Fruit fly (Drosophila melanogaster) whole organism, pupa: Measurements from ENCODE around the gene CG8673.

ENCODE experiments used
- CG10348 ChIP-seq: fragments of 200-800 bp; sonication (Bioruptor generic); IDR thresholded peaks from 2 replicates; pipeline ENCODE4 v1.3.6; 2022; ENCODE audit warnings: missing biosample characterization, missing genetic modification characterization
- CG12605 ChIP-seq: fragments of 200-800 bp; sonication (Bioruptor generic); IDR thresholded peaks from 2 replicates; pipeline ENCODE4 v1.3.6; 2022; ENCODE audit warnings: missing biosample characterization, missing genetic modification characterization
- CG13204 ChIP-seq: fragments of 200-800 bp; sonication (Bioruptor generic); optimal IDR thresholded peaks from 2 replicates; lab custom pipeline; 2018; ENCODE audit warnings: missing biosample characterization, mild to moderate bottlenecking, missing genetic modification characterization, moderate library complexity
- CG14655 ChIP-seq: fragments of 200-800 bp; sonication (Bioruptor generic); optimal IDR thresholded peaks from 3 replicates; lab custom pipeline; 2017; ENCODE audit warnings: mild to moderate bottlenecking, missing biosample characterization, missing genetic modification reagents, missing genetic modification characterization
- CG15710 ChIP-seq: fragments of 200-800 bp; sonication (Bioruptor generic); optimal IDR thresholded peaks from 2 replicates; lab custom pipeline; 2018; ENCODE audit warnings: missing biosample characterization, mild to moderate bottlenecking, missing genetic modification characterization, moderate library complexity
- CG17806 ChIP-seq: fragments of 200-800 bp; sonication (Bioruptor generic); optimal IDR thresholded peaks from 2 replicates; lab custom pipeline; 2018; ENCODE audit warnings: missing biosample characterization, mild to moderate bottlenecking, missing genetic modification characterization, moderate library complexity
- CG32121 ChIP-seq: fragments of 200-800 bp; sonication (Bioruptor generic); IDR thresholded peaks from 2 replicates; pipeline ENCODE4 v1.3.6; 2022; ENCODE audit warnings: missing biosample characterization, missing genetic modification characterization
- CG34367 ChIP-seq: fragments of 200-800 bp; sonication (Bioruptor generic); optimal IDR thresholded peaks from 2 replicates; lab custom pipeline; 2018; ENCODE audit warnings: missing biosample characterization, mild to moderate bottlenecking, missing genetic modification characterization
- CG4496 ChIP-seq: fragments of 200-800 bp; sonication (Bioruptor generic); IDR thresholded peaks from 3 replicates; pipeline ENCODE4 v1.3.6; 2022; ENCODE audit warnings: missing biosample characterization, missing genetic modification characterization
- CG8159 ChIP-seq: fragments of 200-800 bp; sonication (Bioruptor generic); optimal IDR thresholded peaks from 3 replicates; lab custom pipeline; 2018; ENCODE audit warnings: missing biosample characterization, mild to moderate bottlenecking, missing genetic modification characterization, moderate library complexity
- CG8301 ChIP-seq: fragments of 200-800 bp; sonication (Bioruptor generic); optimal IDR thresholded peaks from 2 replicates; lab custom pipeline; 2018; ENCODE audit warnings: missing biosample characterization, mild to moderate bottlenecking, missing genetic modification characterization
- CG9948 ChIP-seq: fragments of 200-800 bp; sonication (Bioruptor generic); optimal IDR thresholded peaks from 2 replicates; lab custom pipeline; 2018; ENCODE audit warnings: missing biosample characterization, mild to moderate bottlenecking, missing genetic modification characterization, moderate library complexity
- D1 ChIP-seq: fragments of 200-800 bp; sonication (Bioruptor generic); optimal IDR thresholded peaks from 2 replicates; lab custom pipeline; 2018; ENCODE audit warnings: missing biosample characterization, mild to moderate bottlenecking, missing genetic modification characterization, moderate library complexity
- EcR ChIP-seq: fragments of 200-800 bp; sonication (Bioruptor generic); optimal IDR thresholded peaks from 3 replicates; lab custom pipeline; 2019; ENCODE audit warnings: missing biosample characterization, missing genetic modification characterization, mild to moderate bottlenecking, moderate library complexity, missing genetic modification reagents
- Ets98B ChIP-seq: fragments of 200-800 bp; sonication (Bioruptor generic); IDR thresholded peaks from 2 replicates; pipeline ENCODE4 v1.3.6; 2022; ENCODE audit warnings: missing biosample characterization, missing genetic modification characterization
- Pif1A ChIP-seq: fragments of 200-800 bp; sonication (Bioruptor generic); optimal IDR thresholded peaks from 3 replicates; lab custom pipeline; 2016; ENCODE audit warnings: missing biosample characterization, missing genetic modification characterization
- Pif1B ChIP-seq: fragments of 200-800 bp; sonication (Bioruptor generic); optimal IDR thresholded peaks from 3 replicates; lab custom pipeline; 2016; ENCODE audit warnings: missing biosample characterization, missing genetic modification characterization
- Snoo ChIP-seq: fragments of 200-800 bp; sonication (Bioruptor generic); optimal IDR thresholded peaks from 3 replicates; lab custom pipeline; 2017; ENCODE audit warnings: missing biosample characterization, mild to moderate bottlenecking, missing genetic modification characterization, inconsistent platforms
- fd96Ca ChIP-seq: fragments of 200-800 bp; sonication (Bioruptor generic); IDR thresholded peaks from 3 replicates; pipeline ENCODE4 v1.3.6; 2022; ENCODE audit warnings: missing biosample characterization, missing genetic modification characterization
- gl ChIP-seq: fragments of 200-800 bp; sonication (Bioruptor generic); optimal IDR thresholded peaks from 2 replicates; lab custom pipeline; 2018; ENCODE audit warnings: missing biosample characterization, mild to moderate bottlenecking, missing genetic modification characterization
- rn ChIP-seq: fragments of 200-800 bp; sonication (Bioruptor generic); IDR thresholded peaks from 2 replicates; pipeline ENCODE4 v1.3.6; 2022; ENCODE audit warnings: missing biosample characterization, missing genetic modification characterization

The CG8673 gene

DNA sequence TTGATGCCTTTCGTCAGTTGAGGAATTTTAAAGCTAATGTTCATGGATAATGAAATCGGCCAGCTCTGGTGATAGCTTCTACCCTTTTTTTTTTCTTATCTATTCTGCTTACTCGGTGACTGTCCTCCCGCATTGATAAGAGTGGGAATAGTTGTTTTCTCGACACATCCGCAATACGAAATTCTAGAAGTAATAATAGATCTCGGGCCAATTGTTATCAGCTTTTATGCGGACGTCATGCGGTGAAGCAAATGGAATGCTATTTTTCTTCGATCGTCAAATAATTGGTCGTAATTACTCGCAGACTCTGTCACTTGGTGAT is 36.7 kb upstream of the CG8673 start:
- TF ChIP-seq Pif1A (GFP tag; lab: Kevin White, UChicago) (no peak), fd96Ca (GFP tag; lab: Robert Waterston, UW) (no peak), Ets98B (GFP tag; lab: Robert Waterston, UW) (no peak), CG9948 (tag; lab: Kevin White, UChicago) (no peak), EcR (peak; percentile 5), CG8301 (tag; lab: Kevin White, UChicago) (no peak), CG13204 (no peak)
- TF ChIP-seq, all 21 proteins: peak for 1

DNA sequence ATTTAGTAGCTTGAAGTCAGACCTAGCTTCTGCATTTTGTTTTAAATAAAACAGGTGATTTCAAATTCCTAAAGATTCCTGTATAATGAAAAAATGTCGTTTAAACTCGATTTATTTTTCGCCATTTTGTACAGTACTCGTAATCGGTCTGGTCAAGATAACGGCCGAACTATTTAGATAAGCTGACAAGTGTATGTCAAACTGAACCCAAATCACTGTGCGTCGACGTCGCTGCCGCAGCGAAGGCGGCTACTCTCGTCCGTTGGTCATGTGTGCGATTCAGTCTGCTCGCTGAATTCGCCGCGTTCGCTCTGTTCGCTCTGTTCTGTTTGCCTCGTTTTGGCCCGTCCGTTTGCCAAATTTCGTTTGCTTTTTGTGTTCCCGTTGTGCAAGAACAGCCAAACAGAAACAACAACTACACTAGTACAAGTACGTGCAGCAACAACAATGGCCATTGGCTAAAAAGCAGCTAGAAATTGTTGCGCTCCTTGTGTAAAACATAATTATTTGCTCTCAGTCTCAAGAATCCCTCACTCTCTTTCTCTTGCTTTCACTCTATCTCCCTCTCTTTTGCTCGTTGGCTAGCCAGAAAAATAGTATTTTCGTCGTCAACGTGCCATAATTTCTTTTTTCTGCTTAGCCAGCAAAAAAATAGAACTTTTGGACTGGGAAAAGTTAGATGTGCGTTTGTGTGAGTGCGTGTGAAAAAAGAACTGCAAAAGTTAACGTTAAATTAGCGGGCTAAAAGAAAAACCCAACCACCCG is 35.9 kb upstream of the CG8673 start:
- TF ChIP-seq CG10348 (GFP tag; lab: Robert Waterston, UW), result no peak
- no peak for TF ChIP-seq CG17806 (tag; lab: Kevin White, UChicago)
- TF ChIP-seq fd96Ca (GFP tag; lab: Robert Waterston, UW), result no peak
- no peak for TF ChIP-seq CG13204
- TF ChIP-seq Ets98B (GFP tag; lab: Robert Waterston, UW), result peak; percentile 20; the same call in 1 of the 2 replicates
- TF ChIP-seq CG4496 (GFP tag; lab: Robert Waterston, UW), result peak; percentile 27; the same call in 1 of the 3 replicates
- TF ChIP-seq CG8301 (tag; lab: Kevin White, UChicago), result peak; percentile 23
- peak; percentile 19 for TF ChIP-seq CG14655
- TF ChIP-seq gl (tag; lab: Kevin White, UChicago), result no peak
- TF ChIP-seq rn (GFP tag; lab: Robert Waterston, UW), result no peak
- peak; percentile 36 for TF ChIP-seq Pif1A (GFP tag; lab: Kevin White, UChicago)
- TF ChIP-seq D1 (tag; lab: Kevin White, UChicago), result no peak
- TF ChIP-seq Snoo, result no peak
- TF ChIP-seq EcR, result no peak
- TF ChIP-seq Pif1B (GFP tag; lab: Kevin White, UChicago), result no peak
- no peak for TF ChIP-seq CG15710 (tag; lab: Kevin White, UChicago)
- no peak for TF ChIP-seq CG12605 (GFP tag; lab: Robert Waterston, UW)
- no peak for TF ChIP-seq CG34367 (tag; lab: Kevin White, UChicago)
- TF ChIP-seq CG9948 (tag; lab: Kevin White, UChicago), result no peak
- no peak for TF ChIP-seq CG8159 (tag; lab: Kevin White, UChicago)

DNA sequence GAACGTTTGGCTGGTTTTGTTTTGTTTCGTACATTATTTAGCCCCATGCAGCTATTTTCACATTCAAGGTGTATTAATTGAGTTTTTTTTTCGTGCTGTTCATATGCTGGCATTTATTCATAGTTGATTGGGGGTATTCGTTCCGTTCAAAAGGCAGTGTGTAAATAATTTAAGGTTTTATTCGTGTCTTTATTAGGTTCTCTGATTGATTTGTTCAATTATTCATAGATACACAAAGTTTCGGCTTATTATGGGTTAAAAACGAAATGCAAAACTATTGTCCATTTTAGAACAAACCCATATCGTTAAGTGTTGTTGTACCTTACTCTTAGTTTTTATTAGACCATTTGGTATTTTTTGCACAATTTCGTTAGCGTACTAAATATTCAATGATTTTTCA is 32.7 kb upstream of the CG8673 start:
- TF ChIP-seq CG8159 (tag; lab: Kevin White, UChicago) (no peak), CG34367 (tag; lab: Kevin White, UChicago) (no peak), CG14655 (no peak), Pif1B (GFP tag; lab: Kevin White, UChicago) (no peak), CG15710 (tag; lab: Kevin White, UChicago) (no peak), CG10348 (GFP tag; lab: Robert Waterston, UW) (no peak), EcR (no peak), Ets98B (GFP tag; lab: Robert Waterston, UW) (no peak), Snoo (no peak)
- TF ChIP-seq, all 21 proteins: peak for 0

DNA sequence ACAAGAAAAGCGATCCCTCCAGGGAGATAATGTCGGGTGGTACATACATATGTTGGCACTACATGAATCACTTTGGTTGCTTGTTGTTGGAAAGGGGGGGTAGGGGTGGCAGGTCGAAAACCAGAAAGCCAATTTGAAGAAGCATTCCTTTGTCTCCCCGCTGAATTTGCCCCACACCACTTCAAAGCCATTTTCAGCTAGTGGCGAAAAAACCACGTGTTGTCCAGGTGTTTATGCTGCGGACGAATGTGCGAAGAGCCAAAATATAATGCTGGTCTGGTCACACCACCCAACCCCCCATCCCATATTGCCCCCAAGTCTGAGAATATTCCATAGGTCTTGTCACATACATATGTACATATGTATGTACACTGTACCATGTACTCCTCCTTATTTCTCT is 32.2 kb upstream of the CG8673 start:
- TF ChIP-seq CG10348 (GFP tag; lab: Robert Waterston, UW), result no peak
- TF ChIP-seq CG34367 (tag; lab: Kevin White, UChicago), result no peak
- no peak for TF ChIP-seq Pif1B (GFP tag; lab: Kevin White, UChicago)
- no peak for TF ChIP-seq CG14655
- TF ChIP-seq fd96Ca (GFP tag; lab: Robert Waterston, UW), result no peak
- no peak for TF ChIP-seq CG17806 (tag; lab: Kevin White, UChicago)
- TF ChIP-seq Pif1A (GFP tag; lab: Kevin White, UChicago), result no peak
- no peak for TF ChIP-seq CG8159 (tag; lab: Kevin White, UChicago)
- no peak for TF ChIP-seq gl (tag; lab: Kevin White, UChicago)
- no peak for TF ChIP-seq CG32121
- no peak for TF ChIP-seq CG13204

DNA sequence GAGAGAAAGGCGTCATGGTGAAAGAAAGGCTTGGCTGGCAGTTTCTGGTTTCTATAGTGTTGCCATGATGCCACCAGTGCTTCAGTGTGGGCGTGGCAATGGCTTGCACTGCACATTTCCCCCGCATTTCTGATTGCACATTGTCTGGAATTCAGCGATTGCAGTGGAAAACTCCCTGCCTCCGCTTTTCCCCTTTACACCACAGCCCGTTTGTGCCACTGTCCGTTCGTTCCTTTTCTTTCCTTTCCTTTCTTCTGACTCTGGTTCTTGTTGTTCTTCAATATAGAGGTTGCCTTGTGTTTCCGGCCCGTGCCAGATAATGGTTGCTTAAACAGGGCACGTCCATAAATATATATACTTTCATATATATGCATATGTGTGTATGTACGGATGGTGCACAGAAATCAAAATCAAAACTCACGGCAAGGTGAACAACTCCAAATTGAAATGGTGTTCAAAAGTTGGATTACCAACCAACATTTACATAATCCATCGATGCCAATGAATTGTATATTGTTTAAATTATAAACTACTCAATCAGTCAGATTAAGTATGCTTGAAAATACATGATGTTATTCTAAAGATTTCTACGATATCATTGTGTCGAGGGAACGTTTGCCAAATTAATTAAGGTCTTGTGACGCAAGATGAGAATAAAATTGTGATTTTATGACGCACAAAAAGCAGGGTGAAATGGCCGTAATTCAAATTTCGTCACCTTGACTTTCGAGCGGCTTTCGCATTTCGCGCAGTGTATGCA is 30.8 kb upstream of the CG8673 start:
- TF ChIP-seq CG15710 (tag; lab: Kevin White, UChicago), result no peak
- no peak for TF ChIP-seq CG10348 (GFP tag; lab: Robert Waterston, UW)
- TF ChIP-seq CG12605 (GFP tag; lab: Robert Waterston, UW), result no peak
- TF ChIP-seq Snoo, result no peak
- no peak for TF ChIP-seq CG8301 (tag; lab: Kevin White, UChicago)
- TF ChIP-seq Ets98B (GFP tag; lab: Robert Waterston, UW), result peak; percentile 8; the same call in 1 of the 2 replicates
- no peak for TF ChIP-seq CG4496 (GFP tag; lab: Robert Waterston, UW)
- TF ChIP-seq Pif1A (GFP tag; lab: Kevin White, UChicago), result no peak
- no peak for TF ChIP-seq CG13204
- no peak for TF ChIP-seq D1 (tag; lab: Kevin White, UChicago)
- peak; percentile 40 for TF ChIP-seq CG8159 (tag; lab: Kevin White, UChicago)
- TF ChIP-seq CG9948 (tag; lab: Kevin White, UChicago), result no peak
- peak; percentile 9 for TF ChIP-seq CG14655
- no peak for TF ChIP-seq CG34367 (tag; lab: Kevin White, UChicago)
- TF ChIP-seq CG17806 (tag; lab: Kevin White, UChicago), result no peak
- TF ChIP-seq fd96Ca (GFP tag; lab: Robert Waterston, UW), result peak; percentile 44; the same call in 2 of the 3 replicates
- TF ChIP-seq gl (tag; lab: Kevin White, UChicago), result no peak
- no peak for TF ChIP-seq CG32121
- TF ChIP-seq EcR, result peak; percentile 56
- TF ChIP-seq Pif1B (GFP tag; lab: Kevin White, UChicago), result peak; percentile 36
- no peak for TF ChIP-seq rn (GFP tag; lab: Robert Waterston, UW)
